Worm (Caenorhabditis elegans): Measurements from ENCODE around the gene rexd-1.

rexd-1 gene

ce11 chrIII:1833984-1834563 is at the start of gene rexd-1:
Gene rexd-1, plus strand, starts transcription at chrIII:1834513.
- TF ChIP-seq unc-62 (GFP tag; optimal IDR thresholded peaks at IDR 0.05), result no peak

ce11 chrIII:1785776-1786175 is 48.5 kb upstream of the rexd-1 start:
- no peak for TF ChIP-seq unc-62 (GFP tag; optimal IDR thresholded peaks at IDR 0.05)

ce11 chrIII:1788033-1788432 is 46.3 kb upstream of the rexd-1 start, which contains the start of gene rimb-1:
Gene rimb-1, plus strand, starts transcription at chrIII:1788333.
- no peak for TF ChIP-seq unc-62 (GFP tag; optimal IDR thresholded peaks at IDR 0.05)

ce11 chrIII:1788972-1789371 is 45.3 kb upstream of the rexd-1 start:
- TF ChIP-seq unc-62 (GFP tag; optimal IDR thresholded peaks at IDR 0.05), result no peak

- no peak for TF ChIP-seq unc-62 (GFP tag; optimal IDR thresholded peaks at IDR 0.05)
Measured at ce11 chrIII:1791949-1792348, 42.4 kb upstream of the rexd-1 start.

- TF ChIP-seq unc-62 (GFP tag; optimal IDR thresholded peaks at IDR 0.05), result no peak
Measured at ce11 chrIII:1793416-1793815, 40.9 kb upstream of the rexd-1 start.

- no peak for TF ChIP-seq unc-62 (GFP tag; optimal IDR thresholded peaks at IDR 0.05)
Measured at ce11 chrIII:1794100-1794499, 40.2 kb upstream of the rexd-1 start.

- TF ChIP-seq unc-62 (GFP tag; optimal IDR thresholded peaks at IDR 0.05), result no peak
Measured at ce11 chrIII:1799407-1799806, 34.9 kb upstream of the rexd-1 start.

ce11 chrIII:1803000-1803399 is 31.3 kb upstream of the rexd-1 start:
- no peak for TF ChIP-seq unc-62 (GFP tag; optimal IDR thresholded peaks at IDR 0.05)

- no peak for TF ChIP-seq unc-62 (GFP tag; optimal IDR thresholded peaks at IDR 0.05)
Measured at ce11 chrIII:1804477-1804876, 29.8 kb upstream of the rexd-1 start.

ce11 chrIII:1805415-1806008 is 28.8 kb upstream of the rexd-1 start:
- TF ChIP-seq unc-62 (GFP tag; optimal IDR thresholded peaks at IDR 0.05), result no peak

ce11 chrIII:1806183-1806798 is 28.0 kb upstream of the rexd-1 start:
- no peak for TF ChIP-seq unc-62 (GFP tag; optimal IDR thresholded peaks at IDR 0.05)

- TF ChIP-seq unc-62 (GFP tag; optimal IDR thresholded peaks at IDR 0.05), result no peak
Measured at ce11 chrIII:1814285-1814684, 20.0 kb upstream of the rexd-1 start.

- TF ChIP-seq unc-62 (GFP tag; optimal IDR thresholded peaks at IDR 0.05), result no peak
Measured at ce11 chrIII:1818001-1818655, 16.2 kb upstream of the rexd-1 start, which contains the start of gene clp-4. Gene clp-4, minus strand, starts transcription at chrIII:1818323.

- no peak for TF ChIP-seq unc-62 (GFP tag; optimal IDR thresholded peaks at IDR 0.05)
Measured at ce11 chrIII:1819049-1819597, 15.2 kb upstream of the rexd-1 start.

- TF ChIP-seq unc-62 (GFP tag; optimal IDR thresholded peaks at IDR 0.05), result no peak
Measured at ce11 chrIII:1824264-1824922, 9.9 kb upstream of the rexd-1 start, which contains the start of the genes pvf-1 and Y39A3CL.7. Gene pvf-1, minus strand, starts transcription at chrIII:1824314. Gene Y39A3CL.7, plus strand, starts transcription at chrIII:1824919.
